Fruit fly (Drosophila melanogaster) Kc167 (cell line): ENCODE results near the gene sinah.

ENCODE experiments used
- Myc ChIP-seq: fragments of >200 bp; optimal IDR thresholded peaks from 2 replicates; lab custom pipeline; 2017; ENCODE audit warnings: missing external identifiers
- Sin3A ChIP-seq: fragments of >200 bp; optimal IDR thresholded peaks from 2 replicates; lab custom pipeline; 2018; ENCODE audit warnings: missing external identifiers
- h ChIP-seq: fragments of >200 bp; optimal IDR thresholded peaks from 3 replicates; lab custom pipeline; 2018; ENCODE audit warnings: missing external identifiers
- insv ChIP-seq: fragments of >200 bp; optimal IDR thresholded peaks from 3 replicates; lab custom pipeline; 2018; ENCODE audit warnings: missing external identifiers
- psq ChIP-seq: fragments of >200 bp; optimal IDR thresholded peaks from 2 replicates; lab custom pipeline; 2017; ENCODE audit warnings: missing external identifiers
- ttk ChIP-seq: sonication (Bioruptor generic); optimal IDR thresholded peaks from 2 replicates; lab custom pipeline; 2017; ENCODE audit warnings: missing external identifiers

Gene sinah

DNA sequence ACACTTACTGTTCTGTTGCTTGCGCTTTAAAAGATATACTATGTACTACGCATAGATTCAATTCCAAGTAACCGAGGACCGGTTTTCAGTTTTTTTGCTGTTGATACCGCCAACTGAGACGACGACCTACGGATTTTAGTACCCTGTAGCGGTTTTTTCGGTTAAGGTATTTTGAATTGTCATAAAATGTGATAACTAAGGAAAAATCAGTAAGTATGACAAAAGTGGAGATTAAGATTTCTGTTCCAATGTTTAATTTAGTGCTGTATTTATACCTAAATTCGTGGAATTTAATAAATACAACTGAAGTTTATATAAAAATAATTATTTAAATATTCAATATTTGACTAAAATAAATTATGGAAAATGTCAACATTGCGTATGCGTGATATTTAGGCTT is 22.2 kb downstream of the sinah start:
- TF ChIP-seq ttk (lab: Kevin White, UChicago): no peak
- TF ChIP-seq insv: no peak
- TF ChIP-seq h (lab: Kevin White, UChicago): no peak
- no peak for TF ChIP-seq Sin3A (lab: Kevin White, UChicago)
- TF ChIP-seq psq (lab: Kevin White, UChicago): no peak
- TF ChIP-seq Myc (lab: Kevin White, UChicago): no peak

dm6 chr3L:16884037-16884436 is 25.2 kb downstream of the sinah start:
- TF ChIP-seq psq (lab: Kevin White, UChicago) (no peak), Myc (lab: Kevin White, UChicago) (no peak), insv (no peak), ttk (lab: Kevin White, UChicago) (no peak)

DNA sequence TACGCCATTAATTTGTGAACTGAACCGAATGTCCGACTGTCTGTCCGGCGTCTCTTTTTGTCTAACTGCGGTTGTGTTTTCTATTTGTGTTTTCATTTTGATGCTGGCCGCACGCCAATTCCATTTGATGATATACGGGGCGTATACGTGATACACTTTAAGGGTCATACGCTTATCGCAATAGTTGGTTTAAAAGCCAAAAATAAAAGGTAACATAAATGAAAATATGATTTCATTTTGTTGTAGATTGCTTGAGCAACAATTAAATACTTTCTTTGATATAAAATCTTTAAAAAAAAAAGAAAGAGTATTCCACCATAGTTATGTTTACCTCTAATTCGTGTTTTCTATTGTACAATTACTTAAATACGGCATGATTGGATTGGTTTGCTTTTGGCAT is 26.2 kb downstream of the sinah start:
- TF ChIP-seq h (lab: Kevin White, UChicago) (no peak), ttk (lab: Kevin White, UChicago) (no peak), psq (lab: Kevin White, UChicago) (no peak), Sin3A (lab: Kevin White, UChicago) (no peak), insv (no peak), Myc (lab: Kevin White, UChicago) (no peak)

DNA sequence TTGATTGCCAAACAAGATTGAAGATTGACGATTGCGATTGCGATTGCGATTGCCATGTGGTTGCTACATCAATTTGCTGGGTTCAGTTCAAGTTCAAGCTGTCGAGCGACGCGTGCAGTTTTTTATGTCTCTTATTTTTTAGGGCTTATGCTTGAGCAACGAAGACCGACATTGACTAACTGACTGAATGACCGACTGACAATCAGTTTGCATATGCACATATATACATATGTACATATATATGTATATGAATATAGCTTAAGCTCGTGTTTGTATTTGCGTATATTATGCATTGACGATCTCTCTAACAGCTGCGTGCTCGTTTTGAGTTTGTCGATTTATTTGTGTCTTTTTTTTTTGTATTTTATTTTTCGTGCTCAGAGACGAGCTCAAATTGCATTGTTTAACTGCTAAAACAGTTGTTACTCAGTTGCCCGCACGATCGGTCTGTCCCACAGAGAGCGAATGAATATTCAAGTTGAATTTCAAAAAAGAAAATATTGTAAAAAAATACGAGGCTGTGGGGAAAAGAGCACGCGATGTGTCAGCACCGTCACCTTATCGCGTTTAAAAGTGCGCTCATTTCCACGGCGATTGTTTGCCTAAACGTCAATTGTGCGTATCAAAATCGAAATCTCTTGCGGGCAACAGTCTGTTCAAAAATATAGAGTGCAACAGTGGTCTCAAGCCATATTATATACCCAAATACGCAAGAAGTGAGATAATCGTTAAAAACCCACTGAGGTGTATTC is 27.5 kb downstream of the sinah start:
- TF ChIP-seq ttk (lab: Kevin White, UChicago): no peak
- TF ChIP-seq Sin3A (lab: Kevin White, UChicago): no peak
- TF ChIP-seq insv: no peak
- no peak for TF ChIP-seq psq (lab: Kevin White, UChicago)
- TF ChIP-seq Myc (lab: Kevin White, UChicago): no peak
- TF ChIP-seq h (lab: Kevin White, UChicago): no peak

DNA sequence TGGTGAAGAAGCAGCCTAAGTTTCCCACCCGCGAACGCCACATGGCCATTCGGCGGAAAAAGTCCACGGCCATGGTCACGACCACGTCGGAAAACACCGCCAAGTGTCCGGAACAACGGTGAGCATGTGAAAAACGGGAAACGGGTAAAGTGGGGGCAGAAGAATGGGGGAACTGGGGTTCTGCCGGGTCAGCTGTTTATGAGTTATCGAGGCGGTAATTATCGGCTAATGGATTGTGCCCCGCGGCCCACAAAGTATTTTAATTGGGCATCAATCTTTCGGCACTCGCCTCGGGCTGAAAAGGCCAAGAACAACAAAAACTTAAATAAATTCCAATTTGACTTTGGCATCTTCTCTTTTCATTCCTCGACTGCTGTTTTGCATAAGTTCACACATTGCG is 28.4 kb downstream of the sinah start:
- TF ChIP-seq psq (lab: Kevin White, UChicago) (no peak), Myc (lab: Kevin White, UChicago) (no peak), insv (no peak), h (lab: Kevin White, UChicago) (no peak), ttk (lab: Kevin White, UChicago) (no peak), Sin3A (lab: Kevin White, UChicago) (no peak)

dm6 chr3L:16889545-16889944 is 30.7 kb downstream of the sinah start:
- no peak for TF ChIP-seq insv
- no peak for TF ChIP-seq psq (lab: Kevin White, UChicago)
- no peak for TF ChIP-seq Myc (lab: Kevin White, UChicago)
- TF ChIP-seq Sin3A (lab: Kevin White, UChicago): no peak
- no peak for TF ChIP-seq ttk (lab: Kevin White, UChicago)
- TF ChIP-seq h (lab: Kevin White, UChicago): no peak

dm6 chr3L:16890650-16891336 is 31.9 kb downstream of the sinah start:
- no peak for TF ChIP-seq Sin3A (lab: Kevin White, UChicago)
- no peak for TF ChIP-seq insv
- no peak for TF ChIP-seq ttk (lab: Kevin White, UChicago)
- TF ChIP-seq Myc (lab: Kevin White, UChicago): no peak
- no peak for TF ChIP-seq psq (lab: Kevin White, UChicago)
- no peak for TF ChIP-seq h (lab: Kevin White, UChicago)

DNA sequence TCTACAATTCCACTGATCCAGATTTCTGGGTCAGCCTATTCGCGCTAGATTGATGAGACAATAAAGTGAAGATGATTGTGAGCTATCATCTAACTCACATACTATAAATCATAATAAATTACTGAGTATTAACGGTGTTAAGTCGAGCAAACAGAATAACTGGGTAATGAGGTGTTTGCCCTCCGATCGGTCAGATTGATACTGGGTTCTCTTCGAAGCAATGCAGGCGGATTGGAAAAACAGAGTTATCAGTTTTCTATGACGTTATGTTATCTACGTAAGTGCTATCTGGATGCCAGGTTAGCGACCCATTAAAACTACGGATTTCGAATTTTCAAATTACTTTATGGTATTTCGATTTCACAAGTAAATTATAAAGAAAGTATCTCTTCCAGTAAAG is 33.0 kb downstream of the sinah start:
- no peak for TF ChIP-seq Myc (lab: Kevin White, UChicago)
- TF ChIP-seq psq (lab: Kevin White, UChicago): no peak
- TF ChIP-seq ttk (lab: Kevin White, UChicago): no peak
- TF ChIP-seq insv: no peak

- no peak for TF ChIP-seq psq (lab: Kevin White, UChicago)
- no peak for TF ChIP-seq Sin3A (lab: Kevin White, UChicago)
- no peak for TF ChIP-seq h (lab: Kevin White, UChicago)
- no peak for TF ChIP-seq insv
- no peak for TF ChIP-seq ttk (lab: Kevin White, UChicago)
- no peak for TF ChIP-seq Myc (lab: Kevin White, UChicago)
Observed at dm6 chr3L:16892728-16893271, 33.9 kb downstream of the sinah start.

DNA sequence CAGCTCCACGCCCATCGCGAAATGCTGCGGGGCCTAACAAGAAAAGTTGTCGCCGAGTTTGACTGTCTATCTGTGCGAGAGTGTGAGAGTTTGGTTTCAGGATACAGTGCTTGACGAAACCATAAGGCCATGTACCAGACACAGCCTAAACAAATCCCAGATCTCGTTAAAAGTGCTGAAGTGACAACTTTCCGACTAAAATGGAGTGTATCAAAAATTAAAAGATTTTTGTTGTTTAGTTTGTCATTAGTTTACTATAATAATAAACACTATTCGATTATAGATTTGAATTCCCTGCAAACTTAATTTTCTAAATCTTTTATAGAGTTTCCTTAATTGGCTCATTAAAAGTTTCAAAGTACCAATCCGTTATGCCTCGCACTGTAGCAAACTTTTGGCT is 34.8 kb downstream of the sinah start:
- TF ChIP-seq insv (no peak), ttk (lab: Kevin White, UChicago) (no peak), Sin3A (lab: Kevin White, UChicago) (no peak), psq (lab: Kevin White, UChicago) (no peak), h (lab: Kevin White, UChicago) (no peak), Myc (lab: Kevin White, UChicago) (no peak)

dm6 chr3L:16896408-16896807 is 37.5 kb downstream of the sinah start:
- TF ChIP-seq h (lab: Kevin White, UChicago) (no peak), psq (lab: Kevin White, UChicago) (no peak), ttk (lab: Kevin White, UChicago) (no peak), insv (no peak), Myc (lab: Kevin White, UChicago) (no peak), Sin3A (lab: Kevin White, UChicago) (no peak)
